Fruit fly (Drosophila melanogaster): ENCODE measurements around the gene pinta.

Gene pinta

dm6 chr3R:22467939-22468571 is 43.3 kb upstream of the pinta start, which contains the start of the genes CG5377 and Nrx-1 (continued):
- TF ChIP-seq sna (GFP tag; IDR thresholded peaks at IDR 0.05; ENCODE audit: partially characterized antibody) (0 out of 2 replicates have a peak, but pooled peaks have one; percentile 17), sima (GFP tag; optimal IDR thresholded peaks at IDR 0.05) (no peak), grn (GFP tag; optimal IDR thresholded peaks at IDR 0.05) (peak; percentile 92), CG14965 (GFP tag; optimal IDR thresholded peaks at IDR 0.05; ENCODE audit: borderline replicate concordance) (no peak), CG9797 (GFP tag; optimal IDR thresholded peaks at IDR 0.05) (peak; percentile 74), Myb (GFP tag; optimal IDR thresholded peaks at IDR 0.05) (peak; percentile 53), Deaf1 (tag; optimal IDR thresholded peaks at IDR 0.05) (no peak), kah (GFP tag; optimal IDR thresholded peaks at IDR 0.05) (no peak), phol (tag; optimal IDR thresholded peaks at IDR 0.05) (peak; percentile 21), al (GFP tag; IDR thresholded peaks at IDR 0.05) (no peak), E2f2 (GFP tag; IDR thresholded peaks at IDR 0.05) (peak; percentile 59), BEAF-32 (GFP tag; optimal IDR thresholded peaks at IDR 0.05) (peak; percentile 7), Dll (GFP tag; IDR thresholded peaks at IDR 0.05; ENCODE audit: partially characterized antibody) (peak; percentile 45; the same call in 1 of the 4 replicates), Dp (GFP tag; optimal IDR thresholded peaks at IDR 0.05) (peak; percentile 60), CG14710 (tag; optimal IDR thresholded peaks at IDR 0.05) (peak; percentile 77), Lpt (GFP tag; optimal IDR thresholded peaks at IDR 0.05) (no peak), CoRest (tag; optimal IDR thresholded peaks at IDR 0.05) (peak; percentile 6), Scr (GFP tag; IDR thresholded peaks at IDR 0.05; ENCODE audit: partially characterized antibody) (peak; percentile 24; the same call in 1 of the 2 replicates), ttk (GFP tag; IDR thresholded peaks at IDR 0.05) (no peak), CG34224 (GFP tag; IDR thresholded peaks at IDR 0.05; ENCODE audit: partially characterized antibody) (peak; percentile 35; the same call in 1 of the 3 replicates), gfzf (GFP tag; optimal IDR thresholded peaks at IDR 0.05) (peak; percentile 65), crp (GFP tag; optimal IDR thresholded peaks at IDR 0.05) (peak; percentile 51 to 92), zen (tag; optimal IDR thresholded peaks at IDR 0.05) (no peak), unc-4 (GFP tag; IDR thresholded peaks at IDR 0.05; ENCODE audit: partially characterized antibody) (0 out of 2 replicates have a peak, but pooled peaks have one; percentile 22), CG1603 (tag; optimal IDR thresholded peaks at IDR 0.05) (peak; percentile 27), D19B (GFP tag; optimal IDR thresholded peaks at IDR 0.05) (no peak), vnd (GFP tag; IDR thresholded peaks at IDR 0.05; ENCODE audit: partially characterized antibody) (no peak), CrebB (tag; optimal IDR thresholded peaks at IDR 0.05) (no peak), CG11247 (GFP tag; IDR thresholded peaks at IDR 0.05) (no peak), pzg (GFP tag; optimal IDR thresholded peaks at IDR 0.05) (peak; percentile 43)

DNA sequence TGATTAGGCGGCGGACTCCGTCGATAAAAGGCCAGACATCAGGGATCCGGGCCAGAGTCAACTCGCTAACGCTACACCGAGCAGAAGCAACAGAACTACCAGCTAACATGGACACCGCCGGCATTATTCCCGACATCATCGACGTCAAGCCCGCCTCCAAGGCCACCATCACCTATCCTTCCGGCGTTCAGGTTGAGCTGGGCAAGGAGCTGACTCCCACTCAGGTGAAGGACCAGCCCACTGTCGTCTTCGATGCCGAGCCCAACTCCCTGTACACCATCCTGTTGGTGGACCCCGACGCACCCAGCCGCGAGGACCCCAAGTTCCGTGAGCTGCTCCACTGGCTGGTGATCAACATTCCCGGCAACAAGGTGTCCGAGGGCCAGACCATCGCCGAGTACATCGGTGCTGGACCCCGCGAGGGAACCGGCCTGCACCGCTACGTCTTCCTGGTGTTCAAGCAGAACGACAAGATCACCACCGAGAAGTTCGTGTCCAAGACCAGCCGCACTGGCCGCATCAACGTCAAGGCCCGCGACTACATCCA is 41.3 kb upstream of the pinta start, which contains the start of gene Pebp1:
Gene Pebp1 (plus strand): TSS at position 51 of the 547 bp plus-strand sequence.
- TF ChIP-seq D19A (tag; optimal IDR thresholded peaks at IDR 0.05) (no peak), lilli (GFP tag; optimal IDR thresholded peaks at IDR 0.05) (peak; percentile 10), dysf (GFP tag; IDR thresholded peaks at IDR 0.05) (no peak), Ets65A (GFP tag) (peak; percentile 76), sim (GFP tag; IDR thresholded peaks at IDR 0.05) (no peak), ato (GFP tag; IDR thresholded peaks at IDR 0.05; ENCODE audit: partially characterized antibody) (0 out of 2 replicates have a peak, but pooled peaks have one; percentile 8), CG10654 (GFP tag; optimal IDR thresholded peaks at IDR 0.05) (no peak), CG7271 (tag; optimal IDR thresholded peaks at IDR 0.05) (no peak), ci (GFP tag; IDR thresholded peaks at IDR 0.05) (0 out of 3 replicates have a peak, but pooled peaks have one; percentile 19), nmo (GFP tag; optimal IDR thresholded peaks at IDR 0.05) (no peak), onecut (GFP tag; IDR thresholded peaks at IDR 0.05) (no peak), Med (GFP tag) (peak; percentile 74), CG4730 (GFP tag; IDR thresholded peaks at IDR 0.05) (no peak)
